Worm (Caenorhabditis elegans): Measurements from ENCODE around the gene srd-55.
A peak's percentile ranks its signal among the peaks of the same experiment; 100 is the strongest.

Gene srd-55

DNA sequence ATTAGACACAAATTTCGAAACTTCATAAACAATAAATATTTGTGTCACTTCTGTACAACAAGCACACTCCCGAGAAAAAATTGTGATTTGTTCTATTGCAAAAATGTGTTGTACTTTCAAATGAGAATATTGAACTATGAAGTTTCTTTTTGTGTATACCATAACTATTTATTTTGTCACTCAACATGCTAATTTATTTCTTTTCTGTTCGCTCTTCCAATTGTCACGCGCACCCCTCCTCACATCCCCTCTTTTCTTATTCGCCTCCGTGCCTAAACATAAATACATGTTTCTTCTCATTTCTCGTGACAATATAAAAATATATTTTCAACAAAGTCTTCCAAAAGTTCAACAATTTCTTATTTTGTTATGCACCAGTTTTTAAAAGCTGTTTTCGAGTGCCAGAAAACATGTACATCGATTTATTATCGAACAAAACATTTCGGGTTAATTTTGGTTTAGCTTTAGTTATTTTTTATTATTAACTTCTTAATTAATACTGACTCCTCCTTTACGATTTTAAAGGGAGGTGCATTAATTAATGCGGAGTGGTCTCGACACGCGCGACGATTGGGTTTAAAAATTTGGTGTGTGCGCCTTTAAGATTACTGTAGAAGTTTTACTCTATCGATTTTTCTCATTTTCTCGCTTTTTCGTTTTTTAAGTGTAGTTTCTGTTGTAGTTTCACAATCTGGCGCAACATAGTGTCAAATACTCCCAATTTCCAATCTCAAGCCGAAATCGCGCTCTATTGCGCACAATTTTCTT lies 14.2 kb upstream of the srd-55 start:
- TF ChIP-seq sem-4 (tag; optimal IDR thresholded peaks at IDR 0.05) (peak; percentile 17), nhr-25 (tag; optimal IDR thresholded peaks at IDR 0.05) (peak; percentile 15), C34F6.9 (tag; optimal IDR thresholded peaks at IDR 0.05) (peak; percentile 27), nhr-10 (tag; optimal IDR thresholded peaks at IDR 0.05) (no peak), lsy-2 (tag; optimal IDR thresholded peaks at IDR 0.05) (peak in 1 of 2 experiments; percentile 27)

DNA sequence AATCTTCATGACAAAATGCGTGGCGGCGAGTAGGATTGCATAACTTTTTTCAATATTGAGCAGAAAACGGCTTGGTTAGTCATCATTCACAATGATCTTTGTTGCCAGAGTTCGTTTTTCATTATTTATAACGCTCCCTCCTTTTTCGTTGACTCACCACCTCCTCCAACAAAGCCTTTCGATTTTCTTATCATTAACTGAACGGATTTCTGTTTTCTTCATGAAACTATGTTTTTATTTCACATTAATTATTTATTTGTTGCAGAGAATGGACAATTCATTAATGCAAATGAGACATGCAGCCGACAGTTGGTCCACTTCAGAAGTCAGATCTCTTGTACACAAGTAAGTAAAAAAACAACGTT lies 13.6 kb upstream of the srd-55 start, which contains the start of gene bath-44:
Gene bath-44 (plus strand): TSS at position 266 of the 365 bp plus-strand sequence.
- TF ChIP-seq unc-55 (GFP tag; optimal IDR thresholded peaks at IDR 0.05) (no peak), mdl-1 (tag; optimal IDR thresholded peaks at IDR 0.05) (no peak), Y55F3AM.14 (GFP tag; optimal IDR thresholded peaks at IDR 0.05) (no peak), lin-39 (tag; optimal IDR thresholded peaks at IDR 0.05) (no peak), snpc-4 (tag; optimal IDR thresholded peaks at IDR 0.05) (no peak), gmeb-1 (tag; optimal IDR thresholded peaks at IDR 0.05) (no peak), elt-1 (tag; optimal IDR thresholded peaks at IDR 0.05) (no peak), alr-1 (tag; optimal IDR thresholded peaks at IDR 0.05) (no peak), ceh-16 (tag; optimal IDR thresholded peaks at IDR 0.05) (no peak)

- TF ChIP-seq blmp-1 (tag; optimal IDR thresholded peaks at IDR 0.05; ENCODE audit: insufficient read depth): no peak
- no peak for TF ChIP-seq nhr-129 (tag; optimal IDR thresholded peaks at IDR 0.05)
- no peak for TF ChIP-seq ceh-16 (tag; optimal IDR thresholded peaks at IDR 0.05)
These were observed 12.2 kb upstream of the srd-55 start for ce11 chrII:7396081-7396480.

DNA sequence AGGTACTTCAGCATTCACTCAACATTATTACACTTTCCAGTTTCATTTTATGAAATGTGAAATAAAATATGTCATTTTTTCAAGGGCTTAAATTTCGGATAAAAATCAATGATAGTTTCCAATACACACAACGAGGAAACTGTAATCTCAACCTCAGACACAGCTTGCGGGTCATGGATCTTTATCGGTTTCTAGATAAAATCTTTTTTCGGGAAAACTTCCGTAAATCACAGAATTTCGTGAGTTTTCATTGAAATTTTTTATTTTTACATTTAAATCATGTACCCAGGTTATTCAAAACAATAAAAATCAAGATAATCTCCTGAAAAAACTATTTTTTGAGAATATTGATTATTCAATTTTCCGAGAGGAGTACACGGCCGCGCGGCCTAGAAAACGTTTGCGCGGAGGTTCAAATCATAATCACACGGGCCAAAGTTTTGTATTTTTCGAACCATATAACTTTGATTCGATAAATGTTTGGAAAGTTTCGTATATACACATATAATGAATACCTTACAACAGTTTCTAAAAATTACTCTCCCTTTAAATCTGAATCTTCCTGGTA lies 10.9 kb upstream of the srd-55 start:
- TF ChIP-seq sma-3 (GFP tag; optimal IDR thresholded peaks at IDR 0.05): peak; percentile 33
- TF ChIP-seq ceh-82 (tag; optimal IDR thresholded peaks at IDR 0.05): no peak
- no peak for TF ChIP-seq nhr-12 (tag; optimal IDR thresholded peaks at IDR 0.05)
- peak; percentile 28 for TF ChIP-seq sem-4 (tag; optimal IDR thresholded peaks at IDR 0.05)
- peak in 1 of 2 experiments; percentile 17 for TF ChIP-seq lsy-2 (tag; optimal IDR thresholded peaks at IDR 0.05)
- TF ChIP-seq nhr-21 (tag; optimal IDR thresholded peaks at IDR 0.05): peak; percentile 24
- peak; percentile 25 for TF ChIP-seq nhr-25 (tag; optimal IDR thresholded peaks at IDR 0.05)
- peak; percentile 0 for TF ChIP-seq ama-1 (optimal IDR thresholded peaks at IDR 0.05)

DNA sequence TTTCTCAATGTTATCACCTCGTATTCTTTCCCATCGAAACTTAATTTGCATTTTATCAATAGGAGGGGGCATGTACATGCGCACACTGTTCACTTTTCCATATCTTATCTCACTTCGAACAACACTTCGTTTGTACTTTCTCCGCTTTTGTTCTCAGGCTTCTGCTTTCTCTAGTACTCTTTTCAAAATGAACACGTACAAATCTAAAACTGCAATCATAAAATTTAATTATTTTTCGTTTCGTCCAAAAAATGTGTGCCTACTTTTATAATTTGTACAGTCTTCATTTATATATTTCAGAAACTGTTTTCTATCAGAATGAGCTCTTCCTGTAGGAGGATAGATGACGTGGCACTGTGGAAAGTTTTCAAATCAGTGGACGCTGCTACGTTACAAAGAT lies 9.6 kb upstream of the srd-55 start, which contains the start of gene C07D10.1:
Gene C07D10.1 (plus strand): TSS at position 301 of the 400 bp plus-strand sequence.
- TF ChIP-seq lin-13 (GFP tag; optimal IDR thresholded peaks at IDR 0.05) (no peak), nhr-11 (tag; optimal IDR thresholded peaks at IDR 0.05) (no peak), R02D3.7 (tag; optimal IDR thresholded peaks at IDR 0.05) (no peak), crh-2 (tag; optimal IDR thresholded peaks at IDR 0.05) (no peak), ZK546.5 (tag; optimal IDR thresholded peaks at IDR 0.05) (no peak), nhr-25 (tag; optimal IDR thresholded peaks at IDR 0.05) (no peak), unc-62 (GFP tag; optimal IDR thresholded peaks at IDR 0.05) (no peak), nhr-237 (tag; optimal IDR thresholded peaks at IDR 0.05) (no peak), dmd-4 (tag; optimal IDR thresholded peaks at IDR 0.05) (no peak), C34F6.9 (tag; optimal IDR thresholded peaks at IDR 0.05) (no peak), sem-4 (tag; optimal IDR thresholded peaks at IDR 0.05) (no peak), nhr-12 (tag; optimal IDR thresholded peaks at IDR 0.05) (no peak), mab-5 (tag; optimal IDR thresholded peaks at IDR 0.05) (no peak), ztf-4 (tag; optimal IDR thresholded peaks at IDR 0.05) (no peak), unc-39 (tag; optimal IDR thresholded peaks at IDR 0.05) (no peak), skn-1 (tag; optimal IDR thresholded peaks at IDR 0.05) (no peak), unc-55 (GFP tag; optimal IDR thresholded peaks at IDR 0.05) (no peak), mbf-1 (tag; optimal IDR thresholded peaks at IDR 0.05) (no peak)

Data from whole organism, L2 larva.